Worm (Caenorhabditis elegans) whole organism, midembryonic: ENCODE data around the gene C27D8.3.

Experiments used
- T22C8.4 ChIP-seq: fragments of 200-800 bp; sonication (Bioruptor generic); IDR thresholded peaks from 2 replicates; pipeline ENCODE4 v1.3.6; 2022; ENCODE audit warnings: missing genetic modification characterization, missing compliant biosample characterization
- cog-1 ChIP-seq: sonication (generic microtip); optimal IDR thresholded peaks from 2 replicates; lab custom pipeline; 2016; ENCODE audit warnings: missing genetic modification characterization, missing compliant biosample characterization
- flt-1 ChIP-seq: fragments of 200-800 bp; sonication (Bioruptor generic); IDR thresholded peaks from 2 replicates; pipeline ENCODE4 v1.3.6; 2022; ENCODE audit warnings: missing genetic modification characterization, missing compliant biosample characterization
- klf-2 ChIP-seq: fragments of 200-800 bp; sonication (Bioruptor generic); conservative IDR thresholded peaks from 2 replicates; pipeline ENCODE4 v1.3.6; 2022; ENCODE audit warnings: missing genetic modification reagents, missing genetic modification characterization, missing compliant biosample characterization
- med-1 ChIP-seq: sonication (generic microtip); optimal IDR thresholded peaks from 2 replicates; lab custom pipeline; 2017; ENCODE audit warnings: missing genetic modification characterization, mild to moderate bottlenecking, missing compliant biosample characterization, antibody characterized with exemption, missing genetic modification reagents; ENCODE audit not compliant: insufficient read depth
- ref-1 ChIP-seq: fragments of 200-800 bp; sonication (Bioruptor generic); conservative IDR thresholded peaks from 2 replicates; pipeline ENCODE4 v1.3.6; 2022; ENCODE audit warnings: missing genetic modification reagents, missing genetic modification characterization, missing compliant biosample characterization
- tab-1 ChIP-seq: fragments of 200-800 bp; sonication (Bioruptor generic); IDR thresholded peaks from 2 replicates; pipeline ENCODE4 v1.3.6; 2022; ENCODE audit warnings: missing genetic modification characterization, missing compliant biosample characterization
- ztf-23 ChIP-seq: fragments of 200-800 bp; sonication (Bioruptor generic); IDR thresholded peaks from 2 replicates; pipeline ENCODE4 v1.3.6; 2022; ENCODE audit warnings: missing genetic modification reagents, missing genetic modification characterization, missing compliant biosample characterization
- ztf-29 ChIP-seq: fragments of 200-800 bp; sonication (Bioruptor generic); IDR thresholded peaks from 2 replicates; pipeline ENCODE4 v1.3.6; 2022; ENCODE audit warnings: missing genetic modification reagents, missing genetic modification characterization, missing compliant biosample characterization

C27D8.3 gene

ce11 chrIV:12711644-12712043 is at the start of gene C27D8.3:
TSS of gene C27D8.3 (minus strand) at chrIV:12711744.
- TF ChIP-seq ztf-29 (GFP tag; lab: Robert Waterston, UW) (no peak), ztf-23 (no peak), ref-1 (GFP tag; lab: Robert Waterston, UW) (no peak), tab-1 (GFP tag; lab: Robert Waterston, UW) (no peak), klf-2 (GFP tag; lab: Robert Waterston, UW) (no peak), med-1 (no peak), T22C8.4 (no peak), cog-1 (tag; lab: Kevin White, UChicago) (no peak), flt-1 (GFP tag; lab: Robert Waterston, UW) (no peak)

- TF ChIP-seq cog-1 (tag; lab: Kevin White, UChicago) (no peak), flt-1 (GFP tag; lab: Robert Waterston, UW) (no peak), ref-1 (GFP tag; lab: Robert Waterston, UW) (no peak), ztf-23 (no peak)
Measured at ce11 chrIV:12757470-12757869, 45.9 kb upstream of the C27D8.3 start, which contains the start of gene flp-9. TSS of gene flp-9 (minus strand) at chrIV:12757570.

DNA sequence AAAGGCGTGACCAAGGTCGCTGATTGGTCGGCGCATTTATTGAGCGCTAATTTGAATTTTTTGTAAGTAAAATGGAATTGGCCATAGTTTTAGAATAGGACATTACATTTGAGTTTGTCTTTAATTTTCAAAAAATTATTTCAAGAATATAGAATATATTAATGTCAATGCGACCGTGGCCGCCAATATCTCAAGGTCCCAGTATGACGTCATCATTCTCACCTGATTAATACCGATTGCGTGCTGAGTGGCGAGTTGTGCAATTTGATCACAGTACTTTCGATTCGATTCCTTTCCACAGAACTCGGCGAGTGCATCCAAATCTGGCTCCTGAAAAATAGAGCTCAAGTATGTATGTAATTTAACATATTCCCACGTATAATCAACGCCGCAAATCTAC is 44.1 kb upstream of the C27D8.3 start:
- TF ChIP-seq ztf-29 (GFP tag; lab: Robert Waterston, UW) (no peak), ref-1 (GFP tag; lab: Robert Waterston, UW) (no peak), cog-1 (tag; lab: Kevin White, UChicago) (no peak), med-1 (no peak), tab-1 (GFP tag; lab: Robert Waterston, UW) (no peak), T22C8.4 (no peak), klf-2 (GFP tag; lab: Robert Waterston, UW) (no peak), ztf-23 (no peak), flt-1 (GFP tag; lab: Robert Waterston, UW) (no peak)

- TF ChIP-seq ztf-23 = no peak
- no peak for TF ChIP-seq med-1
- TF ChIP-seq tab-1 (GFP tag; lab: Robert Waterston, UW) = no peak
- no peak for TF ChIP-seq T22C8.4
Measured at ce11 chrIV:12754170-12754569, 42.6 kb upstream of the C27D8.3 start.

ce11 chrIV:12748760-12749159 is 37.2 kb upstream of the C27D8.3 start:
- TF ChIP-seq med-1 = no peak
- no peak for TF ChIP-seq cog-1 (tag; lab: Kevin White, UChicago)
- no peak for TF ChIP-seq ztf-29 (GFP tag; lab: Robert Waterston, UW)
- TF ChIP-seq klf-2 (GFP tag; lab: Robert Waterston, UW) = no peak
- TF ChIP-seq tab-1 (GFP tag; lab: Robert Waterston, UW) = no peak
- no peak for TF ChIP-seq T22C8.4
- no peak for TF ChIP-seq ztf-23

DNA sequence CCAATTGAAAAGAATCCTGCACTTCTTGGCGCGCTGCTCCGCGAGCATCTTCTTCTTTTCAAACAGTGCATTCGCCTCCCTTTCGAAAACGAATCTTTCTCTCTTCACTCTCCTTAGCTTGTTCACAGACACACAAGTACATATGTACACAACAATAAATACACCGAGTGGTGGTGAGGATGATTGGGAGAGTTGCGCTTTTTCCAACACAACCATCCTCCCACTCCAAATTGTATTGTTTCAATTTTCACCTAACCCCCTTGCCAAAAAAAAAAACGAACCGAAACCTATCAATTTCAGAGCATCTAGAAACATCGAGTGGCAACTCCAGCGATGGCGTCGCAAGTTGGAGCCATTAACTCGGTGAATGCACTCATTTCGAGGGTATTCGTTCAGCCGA is 34.7 kb upstream of the C27D8.3 start, which contains the start of gene inx-6:
inx-6 (plus strand) TSS at position 301 of the 400 bp plus-strand sequence.
- TF ChIP-seq tab-1 (GFP tag; lab: Robert Waterston, UW) (no peak), cog-1 (tag; lab: Kevin White, UChicago) (no peak), flt-1 (GFP tag; lab: Robert Waterston, UW) (no peak), ztf-23 (no peak), T22C8.4 (no peak), klf-2 (GFP tag; lab: Robert Waterston, UW) (no peak), med-1 (no peak), ztf-29 (GFP tag; lab: Robert Waterston, UW) (no peak), ref-1 (GFP tag; lab: Robert Waterston, UW) (no peak)

- no peak for TF ChIP-seq T22C8.4
Measured at ce11 chrIV:12744713-12745112, 33.2 kb upstream of the C27D8.3 start, which contains the start of gene C36H8.1. TSS of gene C36H8.1 (minus strand) at chrIV:12744813.

DNA sequence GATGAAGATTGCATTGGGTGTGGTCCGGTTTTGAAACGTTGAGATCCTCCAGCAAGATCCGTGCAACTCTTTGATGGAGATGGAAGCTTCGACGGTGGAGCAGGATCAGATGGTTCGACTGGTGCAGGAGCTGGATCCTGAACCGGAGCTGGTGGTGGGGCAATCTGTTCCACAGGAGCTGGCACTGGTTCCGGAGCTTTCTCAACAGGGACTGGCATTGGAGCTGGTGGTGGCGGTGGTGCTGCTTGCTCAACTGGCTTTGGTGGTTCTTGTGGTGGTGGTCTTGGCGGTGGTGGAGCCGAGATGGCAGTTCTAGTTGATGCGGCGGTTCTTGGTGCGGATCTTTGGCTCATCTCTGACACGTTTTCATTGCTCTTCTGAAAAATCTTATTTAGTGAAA is 32.1 kb upstream of the C27D8.3 start:
- TF ChIP-seq med-1 (no peak), ztf-23 (no peak), flt-1 (GFP tag; lab: Robert Waterston, UW) (no peak), tab-1 (GFP tag; lab: Robert Waterston, UW) (no peak), klf-2 (GFP tag; lab: Robert Waterston, UW) (no peak), ref-1 (GFP tag; lab: Robert Waterston, UW) (no peak), ztf-29 (GFP tag; lab: Robert Waterston, UW) (no peak), T22C8.4 (no peak), cog-1 (tag; lab: Kevin White, UChicago) (no peak)

DNA sequence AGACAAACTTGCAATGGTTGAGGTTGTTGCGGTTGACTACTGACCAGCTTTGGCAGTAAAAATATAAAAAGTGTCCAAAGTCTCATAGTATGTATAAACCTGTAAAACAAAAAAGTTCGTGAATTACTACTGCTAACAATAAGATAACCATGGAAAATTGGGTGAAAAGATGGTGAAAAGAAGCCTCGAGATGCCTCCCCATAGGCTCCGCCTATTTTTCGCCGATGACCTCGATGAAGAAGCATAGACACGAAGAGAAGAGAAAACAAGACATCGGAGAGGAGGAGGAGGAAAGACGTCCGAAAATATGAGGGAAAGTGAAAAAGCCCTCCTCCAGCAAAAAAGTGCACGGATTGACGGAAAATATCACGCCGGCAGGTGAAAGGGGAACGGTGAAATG is 29.9 kb upstream of the C27D8.3 start, which contains the start of gene T23F6.5:
T23F6.5 (minus strand) TSS at position 101 of the 400 bp plus-strand sequence.
- TF ChIP-seq cog-1 (tag; lab: Kevin White, UChicago) (no peak), klf-2 (GFP tag; lab: Robert Waterston, UW) (no peak), T22C8.4 (no peak), ztf-23 (no peak), ref-1 (GFP tag; lab: Robert Waterston, UW) (no peak)

ce11 chrIV:12731503-12731902 is 20.0 kb upstream of the C27D8.3 start:
- TF ChIP-seq ztf-29 (GFP tag; lab: Robert Waterston, UW) (0 out of 2 replicates have a peak, but pooled peaks have one; percentile 11), T22C8.4 (0 out of 2 replicates have a peak, but pooled peaks have one; percentile 25), ref-1 (GFP tag; lab: Robert Waterston, UW) (peak; percentile 18; the same call in 1 of the 2 replicates)

- peak; percentile 46; the same call in 1 of the 2 replicates for TF ChIP-seq ztf-23
- TF ChIP-seq tab-1 (GFP tag; lab: Robert Waterston, UW) = 0 out of 2 replicates have a peak, but pooled peaks have one; percentile 44
Measured at ce11 chrIV:12730624-12731023, 19.1 kb upstream of the C27D8.3 start.
